Worm (Caenorhabditis elegans): ENCODE data around the gene irld-8.
A peak's percentile ranks its signal among the peaks of the same experiment; 100 is the strongest.

The irld-8 gene

ce11 chrIV:8136005-8136512 is 20.5 kb downstream of the irld-8 start, which contains the start of the genes isp-1 and islo-1 (continued):
- TF ChIP-seq bed-2 (GFP tag; IDR thresholded peaks at IDR 0.05), result no peak
- no peak for TF ChIP-seq F52B5.7 (tag; optimal IDR thresholded peaks at IDR 0.05)
- peak; percentile 25 for TF ChIP-seq ceh-27 (GFP tag; optimal IDR thresholded peaks at IDR 0.05)
- no peak for TF ChIP-seq akir-1 (GFP tag; optimal IDR thresholded peaks at IDR 0.05)
- TF ChIP-seq lag-1 (GFP tag; IDR thresholded peaks at IDR 0.05), result no peak
- no peak for TF ChIP-seq ztf-3 (GFP tag; optimal IDR thresholded peaks at IDR 0.05)
- TF ChIP-seq ceh-91 (GFP tag; IDR thresholded peaks at IDR 0.05), result 0 out of 2 replicates have a peak, but pooled peaks have one; percentile 19
- TF ChIP-seq madf-8 (GFP tag; conservative IDR thresholded peaks at IDR 0.05), result peak; percentile 13; the same call in 1 of the 2 replicates
- no peak for TF ChIP-seq somi-1 (GFP tag; optimal IDR thresholded peaks at IDR 0.05)
- no peak for TF ChIP-seq cebp-1 (GFP tag; IDR thresholded peaks at IDR 0.05)
- TF ChIP-seq cebp-1 (tag; optimal IDR thresholded peaks at IDR 0.05), result no peak
- no peak for TF ChIP-seq ztf-25 (GFP tag; IDR thresholded peaks at IDR 0.05)
- TF ChIP-seq sea-2 (GFP tag; IDR thresholded peaks at IDR 0.05), result no peak
- TF ChIP-seq cebp-2 (GFP tag; IDR thresholded peaks at IDR 0.05), result no peak
- no peak for TF ChIP-seq ccch-3 (GFP tag; optimal IDR thresholded peaks at IDR 0.05)
- TF ChIP-seq chd-7 (tag; optimal IDR thresholded peaks at IDR 0.05), result no peak
- TF ChIP-seq him-1 (tag; optimal IDR thresholded peaks at IDR 0.05), result no peak
- no peak for TF ChIP-seq F57C9.4 (tag; optimal IDR thresholded peaks at IDR 0.05)
- TF ChIP-seq madf-10 (tag; optimal IDR thresholded peaks at IDR 0.05), result no peak
- TF ChIP-seq pha-4 (tag; optimal IDR thresholded peaks at IDR 0.05), result no peak
- TF ChIP-seq nfya-1 (tag; optimal IDR thresholded peaks at IDR 0.05; ENCODE audit: borderline replicate concordance, insufficient read depth), result no peak

ce11 chrIV:8136548-8136947 is 21.0 kb downstream of the irld-8 start:
- TF ChIP-seq madf-6 (GFP tag; IDR thresholded peaks at IDR 0.05), result no peak
- TF ChIP-seq nfya-2 (GFP tag; IDR thresholded peaks at IDR 0.05), result no peak

DNA sequence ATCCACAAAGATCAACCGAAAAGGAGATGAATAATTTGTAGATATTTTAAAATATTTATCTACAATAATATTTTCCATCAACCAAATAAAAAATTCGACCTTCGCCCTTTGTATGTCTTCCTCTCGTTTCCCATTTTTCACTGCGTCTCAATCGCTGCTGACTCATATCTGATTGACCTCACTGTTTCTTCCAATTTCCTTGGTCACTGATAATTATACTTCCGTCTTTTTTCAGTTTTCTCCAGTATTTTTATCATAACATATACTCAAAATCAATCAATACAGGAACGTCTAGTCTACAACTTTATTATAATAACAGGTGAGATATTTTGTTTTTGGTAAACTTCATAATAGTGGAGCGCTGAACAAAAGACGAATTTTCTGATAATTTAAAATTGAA is 23.4 kb downstream of the irld-8 start, which contains the start of gene pmk-3:
Gene pmk-3, plus strand, starts transcription at position 236 of the 400 bp plus-strand sequence.
- no peak for TF ChIP-seq snpc-4 (GFP tag; optimal IDR thresholded peaks at IDR 0.05)
- no peak for TF ChIP-seq snpc-4 (tag; optimal IDR thresholded peaks at IDR 0.05)
- no peak for TF ChIP-seq mes-4 (tag; optimal IDR thresholded peaks at IDR 0.05)
- no peak for TF ChIP-seq Y53G8AR.9 (GFP tag; conservative IDR thresholded peaks at IDR 0.05)
- TF ChIP-seq nhr-80 (tag; optimal IDR thresholded peaks at IDR 0.05), result peak; percentile 68
- no peak for TF ChIP-seq cebp-1 (GFP tag; IDR thresholded peaks at IDR 0.05)
- no peak for TF ChIP-seq cebp-1 (tag; optimal IDR thresholded peaks at IDR 0.05)
- TF ChIP-seq F23B12.7 (tag; optimal IDR thresholded peaks at IDR 0.05; ENCODE audit: insufficient read depth), result peak; percentile 11
- peak in 1 of 2 experiments; percentile 19 for TF ChIP-seq let-607 (tag; optimal IDR thresholded peaks at IDR 0.05)

DNA sequence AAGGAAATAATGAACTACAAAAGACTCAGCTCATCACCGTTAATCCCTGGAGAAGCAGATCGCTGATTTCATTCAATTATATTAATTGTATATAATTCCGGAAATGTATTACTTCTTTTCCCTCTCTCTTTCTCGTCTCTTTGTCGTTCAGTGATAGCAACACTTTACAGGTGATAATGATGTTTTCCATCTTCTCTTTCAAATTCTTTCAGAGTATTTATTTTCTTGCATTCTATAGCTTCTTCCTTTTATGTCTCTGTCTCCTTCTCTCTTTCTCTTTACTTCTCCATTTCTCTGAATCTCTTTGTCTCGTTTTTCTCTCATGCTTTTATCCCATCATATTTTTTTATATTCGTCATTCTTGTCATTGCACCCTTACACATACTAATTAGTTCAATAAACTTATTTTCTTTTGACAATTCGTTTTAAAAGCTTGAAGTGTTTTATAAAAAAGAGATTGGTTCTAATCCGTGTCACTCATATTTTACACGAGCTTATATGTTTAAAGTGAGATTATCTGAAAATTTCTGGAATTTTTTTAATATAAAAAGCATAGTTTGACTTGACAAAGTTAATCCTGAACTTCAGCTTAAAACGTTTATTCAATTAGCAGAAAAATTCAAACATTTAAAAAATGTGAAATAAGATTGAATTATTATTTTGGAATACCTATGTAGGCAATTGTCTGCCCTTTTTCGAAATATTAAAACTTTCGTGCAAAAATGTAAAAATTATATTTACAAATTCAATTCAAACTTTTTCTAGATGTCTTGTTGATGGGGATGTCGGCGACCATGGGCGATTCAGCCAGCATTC is 27.4 kb downstream of the irld-8 start, which contains the start of gene pmk-2:
Gene pmk-2, plus strand, starts transcription at position 766 of the 816 bp plus-strand sequence.
- TF ChIP-seq lir-1 (GFP tag; conservative IDR thresholded peaks at IDR 0.05), result no peak
- peak; percentile 24; the same call in 1 of the 2 replicates for TF ChIP-seq hmg-1.2 (GFP tag; IDR thresholded peaks at IDR 0.05)
- no peak for TF ChIP-seq cebp-2 (GFP tag; IDR thresholded peaks at IDR 0.05)
- TF ChIP-seq nfyb-1 (GFP tag; IDR thresholded peaks at IDR 0.05), result no peak
- peak; percentile 18 for TF ChIP-seq nhr-80 (tag; optimal IDR thresholded peaks at IDR 0.05)
- TF ChIP-seq ceh-79 (tag; optimal IDR thresholded peaks at IDR 0.05), result no peak
- no peak for TF ChIP-seq lin-54 (GFP tag; optimal IDR thresholded peaks at IDR 0.05)
